Fruit fly (Drosophila melanogaster) whole organism, embryonic: ENCODE results near the gene upd2.
A peak's percentile ranks its signal among the peaks of the same experiment; 100 is the strongest.

Experiments used
- Adf1 ChIP-seq: fragments of 200-800 bp; sonication (Bioruptor generic); IDR thresholded peaks from 2 replicates; pipeline ENCODE4 v1.3.6; 2022; ENCODE audit warnings: missing biosample characterization, missing genetic modification characterization
- BEAF-32 ChIP-seq: fragments of 200-800 bp; sonication (Bioruptor generic); optimal IDR thresholded peaks from 3 replicates; lab custom pipeline; 2017; ENCODE audit warnings: missing biosample characterization, missing genetic modification characterization, mild to moderate bottlenecking, moderate library complexity, missing genetic modification reagents
- BtbVII ChIP-seq: fragments of 200-800 bp; sonication (Bioruptor generic); optimal IDR thresholded peaks from 3 replicates; lab custom pipeline; 2017; ENCODE audit warnings: missing biosample characterization, mild to moderate bottlenecking, missing genetic modification characterization
- CG10565 ChIP-seq: fragments of 200-800 bp; sonication (Bioruptor generic); optimal IDR thresholded peaks from 3 replicates; lab custom pipeline; 2016; ENCODE audit warnings: missing biosample characterization, mild to moderate bottlenecking, missing genetic modification characterization
- CG11560 ChIP-seq: fragments of 200-800 bp; sonication (Bioruptor generic); IDR thresholded peaks from 3 replicates; pipeline ENCODE4 v1.3.6; 2022; ENCODE audit warnings: missing biosample characterization, missing genetic modification characterization
- CG12071 ChIP-seq: fragments of 200-800 bp; sonication (Bioruptor generic); optimal IDR thresholded peaks from 3 replicates; lab custom pipeline; 2018; ENCODE audit warnings: missing biosample characterization, mild to moderate bottlenecking, missing genetic modification characterization
- CG13624 ChIP-seq: fragments of 200-800 bp; sonication (Bioruptor generic); optimal IDR thresholded peaks from 2 replicates; lab custom pipeline; 2016; ENCODE audit warnings: missing biosample characterization, missing genetic modification characterization
- CG17186 ChIP-seq: fragments of 200-800 bp; sonication (Bioruptor generic); optimal IDR thresholded peaks from 3 replicates; lab custom pipeline; 2017; ENCODE audit warnings: missing biosample characterization, missing genetic modification reagents, missing genetic modification characterization
- CG18262 ChIP-seq: fragments of 200-800 bp; optimal IDR thresholded peaks from 3 replicates; lab custom pipeline; 2019; ENCODE audit warnings: missing biosample characterization, mild to moderate bottlenecking, missing genetic modification characterization, moderate library complexity
- CG2116 ChIP-seq: fragments of 200-800 bp; sonication (Bioruptor generic); optimal IDR thresholded peaks from 3 replicates; lab custom pipeline; 2018; ENCODE audit warnings: missing biosample characterization, mild to moderate bottlenecking, missing genetic modification characterization
- CG2678 ChIP-seq: fragments of 200-800 bp; sonication (Bioruptor generic); optimal IDR thresholded peaks from 3 replicates; lab custom pipeline; 2019; ENCODE audit warnings: missing biosample characterization, mild to moderate bottlenecking, missing genetic modification characterization, moderate library complexity
- CG31224 ChIP-seq: fragments of 200-800 bp; sonication (Bioruptor generic); IDR thresholded peaks from 2 replicates; pipeline ENCODE4 v1.3.6; 2022; ENCODE audit warnings: missing biosample characterization, missing genetic modification characterization
- CG3407 ChIP-seq: fragments of 200-800 bp; sonication (Bioruptor generic); optimal IDR thresholded peaks from 2 replicates; lab custom pipeline; 2018; ENCODE audit warnings: missing biosample characterization, mild to moderate bottlenecking, missing genetic modification characterization
- CG34224 ChIP-seq: fragments of 200-800 bp; sonication (Bioruptor generic); IDR thresholded peaks from 3 replicates; pipeline ENCODE4 v1.3.6; 2022; ENCODE audit warnings: missing biosample characterization, missing genetic modification characterization; ENCODE audit not compliant: partially characterized antibody
- CG4360 ChIP-seq: fragments of 200-800 bp; sonication (Bioruptor generic); IDR thresholded peaks from 2 replicates; pipeline ENCODE4 v1.3.6; 2022; ENCODE audit warnings: missing biosample characterization, missing genetic modification characterization
- CG4617 ChIP-seq: fragments of 200-800 bp; sonication (Bioruptor generic); optimal IDR thresholded peaks from 3 replicates; lab custom pipeline; 2016; ENCODE audit warnings: missing biosample characterization, missing genetic modification characterization, borderline replicate concordance
- CG4707 ChIP-seq: fragments of 200-800 bp; sonication (Bioruptor generic); optimal IDR thresholded peaks from 2 replicates; lab custom pipeline; 2018; ENCODE audit warnings: missing biosample characterization, mild to moderate bottlenecking, missing genetic modification characterization, moderate library complexity
- CG7839 ChIP-seq: fragments of 200-800 bp; sonication (Bioruptor generic); optimal IDR thresholded peaks from 3 replicates; lab custom pipeline; 2018; ENCODE audit warnings: missing biosample characterization, mild to moderate bottlenecking, missing genetic modification characterization, moderate library complexity
- D19B ChIP-seq: fragments of 200-800 bp; sonication (Bioruptor generic); optimal IDR thresholded peaks from 2 replicates; lab custom pipeline; 2017; ENCODE audit warnings: missing biosample characterization, mild to moderate bottlenecking, missing genetic modification characterization
- Dbx ChIP-seq: fragments of 200-800 bp; sonication (Bioruptor generic); IDR thresholded peaks from 3 replicates; pipeline ENCODE4 v1.3.6; 2022; ENCODE audit warnings: missing biosample characterization, missing genetic modification characterization
- Deaf1 ChIP-seq: fragments of 200-800 bp; optimal IDR thresholded peaks from 3 replicates; lab custom pipeline; 2019; ENCODE audit warnings: missing biosample characterization, mild to moderate bottlenecking, missing genetic modification characterization, moderate library complexity
- E2f2 ChIP-seq: fragments of 200-800 bp; sonication (Bioruptor generic); IDR thresholded peaks from 2 replicates; pipeline ENCODE4 v1.3.6; 2022; ENCODE audit warnings: missing biosample characterization, missing genetic modification characterization
- Ets97D ChIP-seq: fragments of 200-800 bp; sonication (Bioruptor generic); optimal IDR thresholded peaks from 3 replicates; lab custom pipeline; 2016; ENCODE audit warnings: missing biosample characterization, missing genetic modification characterization
- Fer2 ChIP-seq: fragments of 200-800 bp; sonication (Bioruptor generic); optimal IDR thresholded peaks from 2 replicates; lab custom pipeline; 2018; ENCODE audit warnings: missing biosample characterization, mild to moderate bottlenecking, missing genetic modification characterization, moderate library complexity
- GATAe ChIP-seq: fragments of 200-800 bp; sonication (Bioruptor generic); conservative IDR thresholded peaks from 2 replicates; pipeline ENCODE4 v1.3.6; 2022; ENCODE audit warnings: missing biosample characterization, missing genetic modification characterization
- H2.0 ChIP-seq: fragments of 200-800 bp; sonication (Bioruptor generic); IDR thresholded peaks from 2 replicates; pipeline ENCODE4 v1.3.6; 2022; ENCODE audit warnings: missing biosample characterization, missing genetic modification characterization
- MBD-R2 ChIP-seq: fragments of 200-800 bp; sonication (Bioruptor generic); IDR thresholded peaks from 2 replicates; pipeline ENCODE4 v1.3.6; 2022; ENCODE audit warnings: missing biosample characterization, missing genetic modification characterization
- Med ChIP-seq: fragments of 200-800 bp; sonication (Bioruptor generic); peaks from one replicate; lab custom pipeline; 2016; ENCODE audit warnings: missing biosample characterization, missing genetic modification characterization, mild to moderate bottlenecking, inconsistent platforms, moderate library complexity
- Nf-YB ChIP-seq: fragments of 200-800 bp; sonication (Bioruptor generic); optimal IDR thresholded peaks from 3 replicates; lab custom pipeline; 2019; ENCODE audit warnings: missing biosample characterization, mild to moderate bottlenecking, missing genetic modification characterization, moderate library complexity
- Nf-YC ChIP-seq: fragments of 200-800 bp; optimal IDR thresholded peaks from 3 replicates; lab custom pipeline; 2019; ENCODE audit warnings: missing biosample characterization, mild to moderate bottlenecking, missing genetic modification characterization, moderate library complexity
- PHDP ChIP-seq: fragments of 200-800 bp; sonication (Bioruptor generic); optimal IDR thresholded peaks from 3 replicates; lab custom pipeline; 2018; ENCODE audit warnings: missing biosample characterization, mild to moderate bottlenecking, missing genetic modification characterization, moderate library complexity
- YL-1 ChIP-seq: fragments of 200-800 bp; sonication (Bioruptor generic); optimal IDR thresholded peaks from 3 replicates; lab custom pipeline; 2017; ENCODE audit warnings: missing biosample characterization, mild to moderate bottlenecking, missing genetic modification characterization
- abd-A ChIP-seq: fragments of 200-800 bp; sonication (Bioruptor generic); optimal IDR thresholded peaks from 3 replicates; lab custom pipeline; 2019; ENCODE audit warnings: missing biosample characterization, mild to moderate bottlenecking, missing genetic modification characterization, moderate library complexity
- bsh ChIP-seq, 2 experiments: fragments of 200-800 bp; sonication (Bioruptor generic); optimal IDR thresholded peaks; 2 replicates each; lab custom pipeline; 2017 to 2018; ENCODE audit warnings: mild to moderate bottlenecking in 2 of 2, missing biosample characterization in 2 of 2, missing genetic modification characterization in 2 of 2, moderate library complexity in 1 of 2
- crol ChIP-seq: fragments of 200-800 bp; sonication (Bioruptor generic); IDR thresholded peaks from 2 replicates; pipeline ENCODE4 v1.3.6; 2022; ENCODE audit warnings: missing biosample characterization, missing genetic modification characterization
- cwo ChIP-seq: fragments of 200-800 bp; sonication (Bioruptor generic); optimal IDR thresholded peaks from 3 replicates; lab custom pipeline; 2017; ENCODE audit warnings: missing biosample characterization, missing genetic modification characterization, mild to moderate bottlenecking, moderate library complexity, missing genetic modification reagents
- danr ChIP-seq: fragments of 200-800 bp; sonication (Bioruptor generic); IDR thresholded peaks from 2 replicates; pipeline ENCODE4 v1.3.6; 2022; ENCODE audit warnings: missing biosample characterization, missing genetic modification characterization
- dati ChIP-seq: fragments of 200-800 bp; sonication (Bioruptor generic); IDR thresholded peaks from 2 replicates; pipeline ENCODE4 v1.3.6; 2022; ENCODE audit warnings: missing biosample characterization, missing genetic modification characterization
- gcm2 ChIP-seq: fragments of 200-800 bp; sonication (Bioruptor generic); optimal IDR thresholded peaks from 2 replicates; lab custom pipeline; 2016; ENCODE audit warnings: missing biosample characterization, missing genetic modification characterization
- lilli ChIP-seq: fragments of 200-800 bp; sonication (Bioruptor generic); optimal IDR thresholded peaks from 3 replicates; lab custom pipeline; 2016; ENCODE audit warnings: missing biosample characterization, missing genetic modification characterization
- luna ChIP-seq: fragments of 200-800 bp; sonication (Bioruptor generic); optimal IDR thresholded peaks from 2 replicates; lab custom pipeline; 2016; ENCODE audit warnings: missing biosample characterization, missing genetic modification characterization
- pho ChIP-seq: fragments of 200-800 bp; sonication (Bioruptor generic); optimal IDR thresholded peaks from 2 replicates; lab custom pipeline; 2016; ENCODE audit warnings: missing biosample characterization, missing genetic modification characterization
- sim ChIP-seq: fragments of 200-800 bp; sonication (Bioruptor generic); IDR thresholded peaks from 2 replicates; pipeline ENCODE4 v1.3.6; 2022; ENCODE audit warnings: missing biosample characterization, missing genetic modification characterization
- ssp ChIP-seq: fragments of 200-800 bp; sonication (Bioruptor generic); IDR thresholded peaks from 2 replicates; pipeline ENCODE4 v1.3.6; 2022; ENCODE audit warnings: missing biosample characterization, missing genetic modification characterization
- sug ChIP-seq: fragments of 200-800 bp; optimal IDR thresholded peaks from 2 replicates; lab custom pipeline; 2019; ENCODE audit warnings: missing biosample characterization, mild to moderate bottlenecking, missing genetic modification characterization, moderate library complexity
- trh ChIP-seq: fragments of 200-800 bp; sonication (Bioruptor generic); optimal IDR thresholded peaks from 2 replicates; lab custom pipeline; 2016; ENCODE audit warnings: missing biosample characterization, missing genetic modification characterization
- wdn ChIP-seq: fragments of 200-800 bp; sonication (Bioruptor generic); IDR thresholded peaks from 2 replicates; pipeline ENCODE4 v1.3.6; 2022; ENCODE audit warnings: missing biosample characterization, missing genetic modification characterization

The upd2 gene

DNA sequence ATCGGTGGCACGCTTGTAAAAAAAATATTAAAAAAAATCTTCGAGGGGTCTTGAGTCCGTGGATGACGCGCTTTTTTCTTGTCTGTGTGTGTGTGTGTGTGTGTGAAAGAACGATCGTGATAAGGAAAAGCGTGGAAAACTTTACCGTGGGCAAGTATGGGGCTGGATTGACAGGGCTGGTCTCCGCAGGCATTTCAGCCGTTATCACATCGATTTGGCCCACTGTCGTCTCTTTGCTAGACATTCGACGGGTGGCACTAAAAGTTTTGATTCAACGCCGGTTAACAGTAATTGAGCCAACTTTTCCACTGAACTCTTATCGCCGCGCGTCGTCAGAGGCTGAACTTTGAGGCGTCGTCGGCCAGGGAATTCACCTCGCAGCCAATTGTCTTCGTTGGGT, 3.8 kb upstream of the upd2 start (continued):
- no peak for TF ChIP-seq pho
- TF ChIP-seq Med (GFP tag; lab: Kevin White, UChicago): peak; percentile 69
- no peak for TF ChIP-seq D19B (GFP tag; lab: Kevin White, UChicago)
- TF ChIP-seq CG4360: no peak
- no peak for TF ChIP-seq Nf-YC (tag; lab: Kevin White, UChicago)
- no peak for TF ChIP-seq ssp (GFP tag; lab: Robert Waterston, UW)
- no peak for TF ChIP-seq Dbx (GFP tag; lab: Robert Waterston, UW)
- no peak for TF ChIP-seq CG31224 (GFP tag; lab: Robert Waterston, UW)
- TF ChIP-seq H2.0: no peak
- TF ChIP-seq CG4707 (GFP tag; lab: Kevin White, UChicago): peak; percentile 65

DNA sequence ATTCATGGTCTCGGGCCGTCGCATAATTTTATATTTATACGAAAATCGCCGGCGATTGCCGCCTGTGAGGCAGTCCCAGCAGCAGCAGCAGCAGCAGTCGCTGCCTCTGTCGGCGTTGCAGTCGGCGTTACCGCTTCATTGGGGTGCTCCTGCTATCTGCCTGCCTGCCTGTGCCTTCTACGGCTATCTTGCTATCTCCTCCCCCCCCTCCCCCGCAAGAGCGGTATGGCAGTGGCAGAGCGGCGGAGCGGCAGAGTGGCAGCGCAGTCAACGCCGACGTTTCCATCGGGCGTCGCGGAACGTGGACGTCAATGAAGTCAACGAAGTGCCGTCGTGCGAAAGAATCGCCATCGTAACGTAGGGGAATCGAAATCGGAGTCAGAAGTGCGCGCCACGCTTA, 2.1 kb upstream of the upd2 start:
- peak; percentile 26 for TF ChIP-seq Nf-YB
- no peak for TF ChIP-seq CG34224
- no peak for TF ChIP-seq luna (GFP tag; lab: Kevin White, UChicago)
- peak; percentile 55 for TF ChIP-seq GATAe (GFP tag; lab: Robert Waterston, UW)
- TF ChIP-seq crol (GFP tag; lab: Robert Waterston, UW): peak; percentile 91
- TF ChIP-seq Nf-YC (tag; lab: Kevin White, UChicago): peak; percentile 40
- peak; percentile 51 for TF ChIP-seq sug
- peak; percentile 93 for TF ChIP-seq Adf1 (GFP tag; lab: Robert Waterston, UW)
- TF ChIP-seq cwo: peak; percentile 1
- peak; percentile 14 for TF ChIP-seq Deaf1 (tag; lab: Kevin White, UChicago)

DNA sequence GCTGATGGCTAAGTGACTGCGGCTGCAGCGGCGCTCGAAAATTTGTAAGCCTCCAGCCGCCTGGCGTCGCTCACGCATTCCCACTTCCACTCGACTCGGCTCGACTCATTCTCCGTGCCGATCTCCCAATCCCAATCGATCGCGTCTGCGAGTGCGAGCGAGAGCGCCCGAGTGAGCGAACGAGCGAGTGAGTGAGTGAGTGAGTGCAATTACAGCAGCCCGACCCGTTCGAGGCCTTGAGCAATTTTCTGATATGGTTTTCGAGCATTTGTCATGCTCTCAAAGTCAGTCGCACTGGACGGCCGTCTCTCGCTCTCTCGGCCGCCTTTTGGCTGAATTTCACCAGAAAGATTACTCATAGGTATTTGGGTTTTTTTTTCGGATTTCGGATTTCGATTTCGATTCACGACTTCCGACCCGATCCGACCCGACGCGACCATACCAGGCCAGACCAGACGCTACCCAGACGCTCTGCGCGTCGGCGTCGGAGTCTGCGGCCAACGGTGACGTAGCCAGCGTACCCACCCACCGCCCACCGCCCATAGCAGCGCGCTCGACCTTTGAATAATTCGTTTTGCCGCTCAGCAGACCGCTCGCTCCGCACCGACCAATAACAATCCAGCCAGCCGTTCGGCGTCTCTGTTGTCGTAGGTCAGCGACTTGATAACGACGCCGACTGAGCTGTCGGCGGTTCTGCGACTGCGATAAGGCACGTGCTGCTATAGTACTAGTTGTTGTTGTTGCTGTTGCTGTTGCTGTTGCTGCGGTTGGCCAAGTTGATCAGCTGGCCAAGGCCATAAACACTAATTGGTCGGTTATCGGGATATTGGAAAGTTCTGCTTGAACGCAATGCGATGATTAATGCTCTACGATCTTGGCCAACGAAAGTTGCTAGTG, 540 bp upstream of the upd2 start:
- TF ChIP-seq BtbVII (GFP tag; lab: Kevin White, UChicago): peak; percentile 46
- no peak for TF ChIP-seq CG2678
- no peak for TF ChIP-seq CG11560
- no peak for TF ChIP-seq E2f2 (GFP tag; lab: Robert Waterston, UW)
- no peak for TF ChIP-seq CG3407 (GFP tag; lab: Kevin White, UChicago)
- no peak for TF ChIP-seq YL-1 (GFP tag; lab: Kevin White, UChicago)
- TF ChIP-seq Fer2: no peak
- no peak for TF ChIP-seq PHDP (tag; lab: Kevin White, UChicago)
- no peak for TF ChIP-seq gcm2 (GFP tag; lab: Kevin White, UChicago)
- no peak for TF ChIP-seq CG10565 (GFP tag; lab: Kevin White, UChicago)
- no peak for TF ChIP-seq Ets97D
- peak; percentile 94 for TF ChIP-seq Nf-YB
- TF ChIP-seq abd-A: no peak
- TF ChIP-seq CG17186: no peak
- TF ChIP-seq bsh (GFP tag; optimal IDR thresholded peaks at IDR 0.05; lab: Kevin White, UChicago): no peak
- no peak for TF ChIP-seq CG12071 (GFP tag; lab: Kevin White, UChicago)
- TF ChIP-seq CG4617 (GFP tag; lab: Kevin White, UChicago): no peak
- no peak for TF ChIP-seq lilli (GFP tag; lab: Kevin White, UChicago)
- no peak for TF ChIP-seq CG13624 (GFP tag; lab: Kevin White, UChicago)
- TF ChIP-seq trh: no peak
- TF ChIP-seq danr: no peak
- no peak for TF ChIP-seq sim (GFP tag; lab: Robert Waterston, UW)
- no peak for TF ChIP-seq CG7839 (tag; lab: Kevin White, UChicago)
- no peak for TF ChIP-seq BEAF-32 (GFP tag; lab: Kevin White, UChicago)
- no peak for TF ChIP-seq wdn
- no peak for TF ChIP-seq CG18262 (tag; lab: Kevin White, UChicago)
- no peak for TF ChIP-seq dati (GFP tag; lab: Robert Waterston, UW)
- TF ChIP-seq MBD-R2 (GFP tag; lab: Robert Waterston, UW): no peak
- no peak for TF ChIP-seq CG2116 (GFP tag; lab: Kevin White, UChicago)
